Worm (Caenorhabditis elegans): ENCODE data around the gene cest-4.

Gene cest-4

ce11 chrIV:6793310-6793966, 8.7 kb downstream of the cest-4 start:
- TF ChIP-seq nhr-47 (tag; optimal IDR thresholded peaks at IDR 0.05) (no peak), nhr-71 (tag; optimal IDR thresholded peaks at IDR 0.05) (no peak), Y116A8C.19 (tag; optimal IDR thresholded peaks at IDR 0.05; ENCODE audit: borderline replicate concordance) (no peak), lin-35 (GFP tag; optimal IDR thresholded peaks at IDR 0.05) (no peak), efl-3 (GFP tag; optimal IDR thresholded peaks at IDR 0.05) (no peak), nhr-85 (tag) (no peak), isw-1 (GFP tag; IDR thresholded peaks at IDR 0.05) (no peak), nhr-28 (tag; optimal IDR thresholded peaks at IDR 0.05) (no peak)

- TF ChIP-seq lin-35 (GFP tag; optimal IDR thresholded peaks at IDR 0.05) (peak in 1 of 2 experiments; percentile 21), nhr-71 (tag; optimal IDR thresholded peaks at IDR 0.05) (peak; percentile 47), nhr-90 (tag; optimal IDR thresholded peaks at IDR 0.05; ENCODE audit: poor library complexity) (peak; percentile 43), snu-23 (GFP tag; optimal IDR thresholded peaks at IDR 0.05) (peak; percentile 35), nhr-20 (tag; optimal IDR thresholded peaks at IDR 0.05) (peak; percentile 32), mab-9 (GFP tag; IDR thresholded peaks at IDR 0.05) (no peak), aly-2 (tag; optimal IDR thresholded peaks at IDR 0.05) (peak; percentile 74), elt-2 (tag; optimal IDR thresholded peaks at IDR 0.05) (peak; percentile 2), lin-39 (tag; optimal IDR thresholded peaks at IDR 0.05) (no peak), skn-1 (tag; optimal IDR thresholded peaks at IDR 0.05) (no peak), snpc-4 (tag; optimal IDR thresholded peaks at IDR 0.05) (peak; percentile 49), nhr-19 (GFP tag; conservative IDR thresholded peaks at IDR 0.05) (peak; percentile 41)
Observed at ce11 chrIV:6792380-6793309, 9.5 kb downstream of the cest-4 start.

- TF ChIP-seq efl-1 (optimal IDR thresholded peaks at IDR 0.05) (peak; percentile 90 to 95), efl-1 (GFP tag; optimal IDR thresholded peaks at IDR 0.05 in 1 of 2) (peak; percentile 81 to 98), pax-3 (tag; optimal IDR thresholded peaks at IDR 0.05) (peak; percentile 62), nhr-11 (tag; optimal IDR thresholded peaks at IDR 0.05) (peak; percentile 47), lin-15B (tag; optimal IDR thresholded peaks at IDR 0.05) (peak; percentile 98), ztf-11 (tag; optimal IDR thresholded peaks at IDR 0.05) (peak in 1 of 2 experiments; percentile 55), ceh-63 (GFP tag; optimal IDR thresholded peaks at IDR 0.05) (no peak), ceh-88 (GFP tag; IDR thresholded peaks at IDR 0.05) (no peak; the same call in 1 of the 2 replicates), snu-23 (GFP tag; optimal IDR thresholded peaks at IDR 0.05) (peak; percentile 98), rnt-1 (tag; optimal IDR thresholded peaks at IDR 0.05) (peak; percentile 95), aly-2 (tag; optimal IDR thresholded peaks at IDR 0.05) (peak; percentile 84), ceh-8 (GFP tag; optimal IDR thresholded peaks at IDR 0.05) (peak; percentile 54), fkh-10 (GFP tag; optimal IDR thresholded peaks at IDR 0.05) (peak; percentile 55), nhr-71 (tag; optimal IDR thresholded peaks at IDR 0.05) (peak; percentile 96), unc-130 (tag; optimal IDR thresholded peaks at IDR 0.05) (peak; percentile 97), unc-62 (GFP tag; optimal IDR thresholded peaks at IDR 0.05) (no peak), mab-9 (GFP tag; IDR thresholded peaks at IDR 0.05) (peak; percentile 61), C16A3.4 (tag; optimal IDR thresholded peaks at IDR 0.05) (peak; percentile 98), efl-3 (GFP tag; optimal IDR thresholded peaks at IDR 0.05) (no peak), nhr-77 (tag; optimal IDR thresholded peaks at IDR 0.05) (peak; percentile 98), tbx-2 (tag; optimal IDR thresholded peaks at IDR 0.05) (peak; percentile 93), blmp-1 (tag; optimal IDR thresholded peaks at IDR 0.05) (peak; percentile 93), dsc-1 (tag; optimal IDR thresholded peaks at IDR 0.05) (peak; percentile 89), Y116A8C.19 (tag; optimal IDR thresholded peaks at IDR 0.05; ENCODE audit: borderline replicate concordance) (no peak), ztf-4 (tag; optimal IDR thresholded peaks at IDR 0.05) (peak; percentile 79), lin-14 (GFP tag; optimal IDR thresholded peaks at IDR 0.05) (peak; percentile 97), aha-1 (tag; optimal IDR thresholded peaks at IDR 0.05) (peak; percentile 27), sox-4 (tag; optimal IDR thresholded peaks at IDR 0.05) (no peak), tlp-1 (tag; optimal IDR thresholded peaks at IDR 0.05) (no peak), nhr-12 (tag; optimal IDR thresholded peaks at IDR 0.05) (no peak), lin-39 (tag; optimal IDR thresholded peaks at IDR 0.05) (peak; percentile 78), sptf-1 (tag; optimal IDR thresholded peaks at IDR 0.05) (no peak), nhr-28 (tag; optimal IDR thresholded peaks at IDR 0.05) (no peak), unc-86 (tag; optimal IDR thresholded peaks at IDR 0.05) (peak; percentile 85)
Observed at ce11 chrIV:6790438-6791124, 11.6 kb downstream of the cest-4 start, which contains the start of the genes C17H12.2 and vha-8. TSS of gene C17H12.2 (minus strand) at chrIV:6790488. TSS of gene vha-8 (plus strand) at chrIV:6791074.
